Worm (Caenorhabditis elegans): ENCODE measurements around the gene lgc-58.
A peak's percentile ranks its signal among the peaks of the same experiment; 100 is the strongest.

Gene lgc-58

DNA sequence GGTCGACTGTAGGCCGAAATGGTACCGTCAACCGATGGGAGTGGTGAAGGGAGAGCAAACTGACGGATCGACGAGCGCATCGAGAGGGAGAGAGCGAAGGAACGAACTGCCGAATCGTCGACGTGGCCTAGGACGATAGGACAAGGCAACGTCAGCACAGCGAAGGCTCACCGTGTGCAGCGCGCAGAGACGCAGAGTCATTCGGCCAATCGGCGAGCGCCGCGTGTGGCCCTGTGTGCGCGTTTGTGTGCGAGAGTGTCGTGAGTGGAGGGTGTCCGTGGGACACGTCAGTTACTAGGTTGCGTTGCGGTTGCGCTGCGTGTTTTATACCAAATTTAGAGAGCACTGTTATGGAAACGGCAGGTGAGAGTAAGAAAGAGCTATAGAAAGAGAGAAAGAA lies 16.7 kb downstream of the lgc-58 start, which contains the start of gene hsp-3:
hsp-3 (minus strand) TSS at position 158 of the 400 bp plus-strand sequence.
- 0 out of 2 replicates have a peak, but pooled peaks have one; percentile 36 for TF ChIP-seq flt-1 (GFP tag; IDR thresholded peaks at IDR 0.05)
- no peak for TF ChIP-seq ceh-13 (GFP tag; optimal IDR thresholded peaks at IDR 0.05)
- peak; percentile 55 for TF ChIP-seq aly-1 (tag; optimal IDR thresholded peaks at IDR 0.05)
- no peak for TF ChIP-seq ceh-36 (tag; optimal IDR thresholded peaks at IDR 0.05)
- no peak for TF ChIP-seq hmbx-1 (tag; optimal IDR thresholded peaks at IDR 0.05)
- peak; percentile 39 for TF ChIP-seq tra-4 (tag; optimal IDR thresholded peaks at IDR 0.05)
- TF ChIP-seq tbx-37 (GFP tag; conservative IDR thresholded peaks at IDR 0.05): peak; percentile 47
- 0 out of 2 replicates have a peak, but pooled peaks have one; percentile 69 for TF ChIP-seq sea-1 (GFP tag; conservative IDR thresholded peaks at IDR 0.05)
- TF ChIP-seq ama-1 (optimal IDR thresholded peaks at IDR 0.05): no peak
- peak; percentile 49 for TF ChIP-seq B0310.2 (tag; optimal IDR thresholded peaks at IDR 0.05)
- TF ChIP-seq F13C5.2 (tag; optimal IDR thresholded peaks at IDR 0.05): peak; percentile 74
- TF ChIP-seq scrt-1 (GFP tag; IDR thresholded peaks at IDR 0.05): no peak
- no peak for TF ChIP-seq pes-1 (GFP tag; IDR thresholded peaks at IDR 0.05)
- TF ChIP-seq tbx-11 (GFP tag; IDR thresholded peaks at IDR 0.05): peak; percentile 51; the same call in 1 of the 2 replicates
- TF ChIP-seq ets-7 (tag; optimal IDR thresholded peaks at IDR 0.05): peak; percentile 5
- TF ChIP-seq hnd-1 (tag; optimal IDR thresholded peaks at IDR 0.05): no peak
- peak; percentile 48 for TF ChIP-seq hmg-4 (GFP tag; optimal IDR thresholded peaks at IDR 0.05)

DNA sequence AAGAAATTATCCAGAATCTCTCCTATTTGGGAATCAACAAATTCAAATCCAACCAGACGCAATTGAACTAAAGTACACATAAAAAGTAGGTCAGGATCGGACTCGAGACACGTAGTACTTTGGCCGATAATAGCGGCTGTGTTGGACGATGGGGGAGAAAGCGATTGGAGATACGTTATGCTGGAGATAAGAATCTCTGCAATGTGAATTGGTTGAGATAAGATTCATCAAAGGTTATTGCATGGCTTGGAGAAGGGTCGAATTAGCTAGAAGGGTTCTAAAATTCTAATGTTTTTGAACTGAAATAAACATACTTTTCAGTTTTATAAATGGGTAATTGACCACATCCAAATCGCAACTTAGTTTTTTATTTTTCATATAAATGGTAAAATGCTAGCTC lies 17.2 kb downstream of the lgc-58 start:
- no peak for TF ChIP-seq ets-7 (tag; optimal IDR thresholded peaks at IDR 0.05)
- no peak for TF ChIP-seq F13C5.2 (tag; optimal IDR thresholded peaks at IDR 0.05)
- TF ChIP-seq pes-1 (GFP tag; IDR thresholded peaks at IDR 0.05): no peak
- TF ChIP-seq aly-1 (tag; optimal IDR thresholded peaks at IDR 0.05): no peak
- no peak for TF ChIP-seq ceh-13 (GFP tag; optimal IDR thresholded peaks at IDR 0.05)
- no peak for TF ChIP-seq tbx-11 (GFP tag; IDR thresholded peaks at IDR 0.05)
- TF ChIP-seq scrt-1 (GFP tag; IDR thresholded peaks at IDR 0.05): no peak
- no peak for TF ChIP-seq hmg-4 (GFP tag; optimal IDR thresholded peaks at IDR 0.05)
- no peak for TF ChIP-seq flt-1 (GFP tag; IDR thresholded peaks at IDR 0.05)
- no peak for TF ChIP-seq B0310.2 (tag; optimal IDR thresholded peaks at IDR 0.05)
- TF ChIP-seq tra-4 (tag; optimal IDR thresholded peaks at IDR 0.05): no peak
- no peak for TF ChIP-seq hmbx-1 (tag; optimal IDR thresholded peaks at IDR 0.05)
- TF ChIP-seq sea-1 (GFP tag; conservative IDR thresholded peaks at IDR 0.05): no peak
- TF ChIP-seq ceh-36 (tag; optimal IDR thresholded peaks at IDR 0.05): no peak
- TF ChIP-seq tbx-37 (GFP tag; conservative IDR thresholded peaks at IDR 0.05): no peak
- TF ChIP-seq hnd-1 (tag; optimal IDR thresholded peaks at IDR 0.05): no peak
- no peak for TF ChIP-seq ama-1 (optimal IDR thresholded peaks at IDR 0.05)

- TF ChIP-seq tbx-11 (GFP tag; IDR thresholded peaks at IDR 0.05): no peak
- no peak for TF ChIP-seq sea-1 (GFP tag; conservative IDR thresholded peaks at IDR 0.05)
- no peak for TF ChIP-seq flt-1 (GFP tag; IDR thresholded peaks at IDR 0.05)
- TF ChIP-seq ets-7 (tag; optimal IDR thresholded peaks at IDR 0.05): no peak
- TF ChIP-seq ama-1 (optimal IDR thresholded peaks at IDR 0.05): no peak
- TF ChIP-seq scrt-1 (GFP tag; IDR thresholded peaks at IDR 0.05): no peak
- no peak for TF ChIP-seq F13C5.2 (tag; optimal IDR thresholded peaks at IDR 0.05)
- TF ChIP-seq aly-1 (tag; optimal IDR thresholded peaks at IDR 0.05): no peak
- no peak for TF ChIP-seq B0310.2 (tag; optimal IDR thresholded peaks at IDR 0.05)
- TF ChIP-seq pes-1 (GFP tag; IDR thresholded peaks at IDR 0.05): no peak
- TF ChIP-seq hnd-1 (tag; optimal IDR thresholded peaks at IDR 0.05): no peak
- no peak for TF ChIP-seq tbx-37 (GFP tag; conservative IDR thresholded peaks at IDR 0.05)
- TF ChIP-seq hmg-4 (GFP tag; optimal IDR thresholded peaks at IDR 0.05): no peak
- TF ChIP-seq ceh-13 (GFP tag; optimal IDR thresholded peaks at IDR 0.05): no peak
- no peak for TF ChIP-seq ceh-36 (tag; optimal IDR thresholded peaks at IDR 0.05)
These were observed 17.7 kb downstream of the lgc-58 start, which contains the start of gene C15H9.5 for ce11 chrX:6093046-6093445. Gene C15H9.5 (plus strand): TSS chrX:6093300.

ce11 chrX:6097551-6097950 lies 22.2 kb downstream of the lgc-58 start, which contains the start of gene C15H9.4:
Gene C15H9.4 (plus strand): TSS chrX:6097643.
- TF ChIP-seq ama-1 (optimal IDR thresholded peaks at IDR 0.05): no peak
- no peak for TF ChIP-seq hnd-1 (tag; optimal IDR thresholded peaks at IDR 0.05)
- no peak for TF ChIP-seq B0310.2 (tag; optimal IDR thresholded peaks at IDR 0.05)
- peak; percentile 54 for TF ChIP-seq flt-1 (GFP tag; IDR thresholded peaks at IDR 0.05)
- no peak for TF ChIP-seq aly-1 (tag; optimal IDR thresholded peaks at IDR 0.05)
- no peak for TF ChIP-seq tbx-11 (GFP tag; IDR thresholded peaks at IDR 0.05)
- TF ChIP-seq ceh-36 (tag; optimal IDR thresholded peaks at IDR 0.05): peak; percentile 20
- TF ChIP-seq tra-4 (tag; optimal IDR thresholded peaks at IDR 0.05): no peak
- 0 out of 2 replicates have a peak, but pooled peaks have one; percentile 49 for TF ChIP-seq pes-1 (GFP tag; IDR thresholded peaks at IDR 0.05)
- TF ChIP-seq hmbx-1 (tag; optimal IDR thresholded peaks at IDR 0.05): no peak
- TF ChIP-seq ets-7 (tag; optimal IDR thresholded peaks at IDR 0.05): no peak
- peak; percentile 72 for TF ChIP-seq F13C5.2 (tag; optimal IDR thresholded peaks at IDR 0.05)
- no peak for TF ChIP-seq ceh-13 (GFP tag; optimal IDR thresholded peaks at IDR 0.05)
- TF ChIP-seq scrt-1 (GFP tag; IDR thresholded peaks at IDR 0.05): peak; percentile 70; the same call in 1 of the 2 replicates
- TF ChIP-seq hmg-4 (GFP tag; optimal IDR thresholded peaks at IDR 0.05): peak; percentile 81
- no peak for TF ChIP-seq tbx-37 (GFP tag; conservative IDR thresholded peaks at IDR 0.05)
- TF ChIP-seq sea-1 (GFP tag; conservative IDR thresholded peaks at IDR 0.05): peak; percentile 69; the same call in 1 of the 2 replicates

DNA sequence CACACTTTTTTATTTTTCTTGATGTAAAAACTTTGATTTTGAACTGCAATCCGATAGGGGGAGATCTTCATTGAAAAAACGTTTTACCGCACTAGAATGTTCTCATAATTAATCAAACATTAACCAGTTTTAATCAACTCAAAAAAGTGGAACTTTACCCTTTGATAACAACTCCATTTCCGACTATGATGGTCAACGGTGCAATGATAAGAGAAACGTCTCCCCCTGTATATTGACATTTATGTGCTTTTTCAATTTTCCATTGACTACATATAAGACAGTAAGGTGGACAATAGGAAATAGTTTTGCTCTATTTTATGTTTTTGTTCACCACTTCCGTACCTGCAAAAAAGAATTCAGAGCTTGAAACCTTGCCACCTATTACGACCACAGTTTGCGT lies 23.1 kb downstream of the lgc-58 start:
- TF ChIP-seq ceh-13 (GFP tag; optimal IDR thresholded peaks at IDR 0.05) (no peak), sea-1 (GFP tag; conservative IDR thresholded peaks at IDR 0.05) (no peak), flt-1 (GFP tag; IDR thresholded peaks at IDR 0.05) (no peak), tbx-37 (GFP tag; conservative IDR thresholded peaks at IDR 0.05) (no peak), tra-4 (tag; optimal IDR thresholded peaks at IDR 0.05) (no peak), ets-7 (tag; optimal IDR thresholded peaks at IDR 0.05) (no peak), pes-1 (GFP tag; IDR thresholded peaks at IDR 0.05) (no peak), B0310.2 (tag; optimal IDR thresholded peaks at IDR 0.05) (no peak), tbx-11 (GFP tag; IDR thresholded peaks at IDR 0.05) (no peak), hmbx-1 (tag; optimal IDR thresholded peaks at IDR 0.05) (no peak), hmg-4 (GFP tag; optimal IDR thresholded peaks at IDR 0.05) (no peak), hnd-1 (tag; optimal IDR thresholded peaks at IDR 0.05) (no peak), scrt-1 (GFP tag; IDR thresholded peaks at IDR 0.05) (no peak), F13C5.2 (tag; optimal IDR thresholded peaks at IDR 0.05) (no peak), ama-1 (optimal IDR thresholded peaks at IDR 0.05) (no peak), aly-1 (tag; optimal IDR thresholded peaks at IDR 0.05) (no peak), ceh-36 (tag; optimal IDR thresholded peaks at IDR 0.05) (no peak)

DNA sequence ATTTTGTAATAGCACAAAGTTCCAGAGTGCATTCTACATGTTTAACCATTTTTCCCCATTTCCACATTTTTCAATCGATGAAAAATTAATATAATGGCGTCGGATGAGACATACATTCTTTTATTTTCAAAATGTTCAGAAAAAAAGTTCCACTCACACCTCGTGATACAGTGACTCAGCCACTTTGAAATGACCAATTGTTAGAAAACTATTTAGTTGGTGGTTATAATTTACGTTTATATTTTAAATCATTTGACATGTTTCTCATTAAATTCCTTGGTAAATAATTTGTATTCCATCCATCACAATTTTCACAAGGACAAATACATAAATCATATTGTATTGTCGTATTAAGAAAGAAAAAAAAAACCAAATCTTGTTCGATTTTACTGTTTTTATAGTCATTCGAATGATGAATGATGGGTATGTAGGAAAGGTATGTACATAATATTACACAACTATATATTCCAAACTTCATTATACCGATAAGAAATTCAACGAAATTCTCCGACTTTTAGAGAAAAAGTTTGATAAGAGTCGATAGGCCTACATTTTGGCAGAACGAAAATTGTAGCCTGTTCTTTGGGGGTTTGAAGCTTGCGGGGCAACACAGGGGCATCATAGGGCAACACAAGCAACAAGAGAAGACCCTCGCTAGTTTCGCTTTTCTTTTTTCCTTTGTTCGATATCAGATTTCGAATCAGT lies 25.2 kb downstream of the lgc-58 start:
- TF ChIP-seq ets-7 (tag; optimal IDR thresholded peaks at IDR 0.05) (no peak), F13C5.2 (tag; optimal IDR thresholded peaks at IDR 0.05) (no peak), hmg-4 (GFP tag; optimal IDR thresholded peaks at IDR 0.05) (no peak), hnd-1 (tag; optimal IDR thresholded peaks at IDR 0.05) (no peak)
